Worm (Caenorhabditis elegans): ENCODE measurements around the gene Y47G7B.2.
A peak's percentile ranks its signal among the peaks of the same experiment; 100 is the strongest.

Y47G7B.2 gene

DNA sequence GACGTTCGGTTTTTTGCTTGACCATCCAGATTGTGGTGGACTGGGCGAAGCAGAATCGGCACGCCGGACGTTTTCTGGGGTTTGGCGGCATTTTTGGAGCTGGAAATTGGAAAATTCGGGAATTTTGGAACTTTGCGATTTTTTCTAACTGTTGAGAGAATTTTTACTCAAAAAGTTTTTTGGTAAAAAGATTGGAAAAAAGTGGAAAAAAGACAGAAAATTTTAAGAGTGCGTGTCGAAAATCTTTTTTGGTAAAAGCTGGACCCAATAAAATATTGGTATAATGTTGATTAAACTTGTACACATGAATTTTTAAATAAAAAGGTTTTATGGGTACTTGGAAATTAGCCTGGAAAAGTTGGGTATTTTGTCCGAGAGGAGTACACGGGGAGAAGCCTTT is 34.4 kb upstream of the Y47G7B.2 start, which contains the start of gene T05A8.7:
Gene T05A8.7 (minus strand): TSS at position 101 of the 400 bp plus-strand sequence.
- no peak for TF ChIP-seq ces-1 (GFP tag; optimal IDR thresholded peaks at IDR 0.05)
- no peak for TF ChIP-seq swsn-7 (tag; optimal IDR thresholded peaks at IDR 0.05)
- TF ChIP-seq ceh-88 (GFP tag; IDR thresholded peaks at IDR 0.05) = no peak
- TF ChIP-seq nhr-77 (tag; optimal IDR thresholded peaks at IDR 0.05) = no peak
- TF ChIP-seq ceh-8 (GFP tag; optimal IDR thresholded peaks at IDR 0.05) = no peak
- no peak for TF ChIP-seq nhr-76 (tag; optimal IDR thresholded peaks at IDR 0.05)

DNA sequence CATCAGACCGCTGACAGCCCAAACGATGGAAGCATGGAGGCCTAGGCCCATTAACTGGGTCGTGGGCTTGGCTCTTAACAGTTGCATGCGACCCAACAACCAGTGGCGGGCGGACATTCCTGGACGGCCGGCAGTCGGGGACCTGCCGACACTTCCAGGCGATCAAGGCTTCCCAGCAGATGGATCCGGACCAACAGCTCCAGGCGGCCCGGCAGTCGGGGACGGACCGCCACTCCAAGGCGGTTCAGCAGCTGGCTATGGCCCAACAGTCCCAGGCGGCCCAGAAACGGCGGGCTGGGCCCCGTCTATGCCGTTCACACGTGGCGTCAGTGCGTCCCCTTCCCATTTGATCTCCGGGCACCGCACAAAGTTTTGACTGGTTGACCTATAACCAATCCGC is 33.6 kb upstream of the Y47G7B.2 start:
- TF ChIP-seq unc-62 (GFP tag; optimal IDR thresholded peaks at IDR 0.05) = no peak
- TF ChIP-seq ceh-8 (GFP tag; optimal IDR thresholded peaks at IDR 0.05) = peak; percentile 21
- no peak for TF ChIP-seq lir-3 (tag; optimal IDR thresholded peaks at IDR 0.05; ENCODE audit: poor library complexity)

DNA sequence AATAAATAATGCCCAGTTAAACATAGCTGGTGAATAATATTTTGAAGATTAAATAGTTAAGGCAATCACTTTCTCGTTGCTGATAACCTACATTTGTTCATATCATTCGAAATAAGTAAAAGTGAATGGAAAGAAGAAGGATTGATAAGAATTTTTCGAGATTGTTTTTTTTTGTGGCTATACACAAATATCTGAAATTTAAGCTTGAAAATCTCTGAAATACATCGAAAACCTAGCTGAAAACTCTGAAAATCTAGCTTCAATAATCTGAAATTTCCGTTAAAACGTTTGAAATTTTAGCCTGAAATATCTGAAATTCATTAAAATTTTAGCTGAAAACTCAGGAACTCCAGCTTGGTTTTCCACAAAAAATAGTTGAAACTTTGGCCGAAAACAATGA is 31.8 kb upstream of the Y47G7B.2 start, which contains the start of gene T05A8.6:
Gene T05A8.6 (minus strand): TSS at position 101 of the 400 bp plus-strand sequence.
- TF ChIP-seq isw-1 (GFP tag; IDR thresholded peaks at IDR 0.05) = no peak

DNA sequence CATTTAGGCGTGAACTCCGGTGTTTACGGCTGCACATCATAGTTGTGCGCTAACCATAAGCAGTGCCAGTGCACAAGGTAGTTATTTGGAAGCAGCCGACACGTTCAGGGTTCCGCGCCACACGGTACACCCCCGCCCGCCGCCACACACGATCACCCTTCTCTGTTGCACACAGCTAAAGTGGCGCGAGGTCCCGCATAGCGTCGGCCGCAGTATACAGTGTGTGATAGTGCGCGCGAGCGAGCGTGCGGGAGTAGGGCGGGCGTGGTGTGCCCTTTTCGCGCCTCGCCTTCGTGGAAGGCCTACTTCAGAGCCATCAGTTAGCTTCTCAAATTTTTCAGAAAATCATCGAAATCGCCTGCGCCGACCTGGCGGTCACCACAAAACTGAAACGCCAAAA is 29.1 kb upstream of the Y47G7B.2 start:
- TF ChIP-seq tbx-2 (tag; optimal IDR thresholded peaks at IDR 0.05) (no peak), efl-1 (optimal IDR thresholded peaks at IDR 0.05) (no peak), efl-1 (GFP tag; optimal IDR thresholded peaks at IDR 0.05 in 1 of 2) (peak in 1 of 2 experiments; percentile 68), tlp-1 (tag; optimal IDR thresholded peaks at IDR 0.05) (no peak)

DNA sequence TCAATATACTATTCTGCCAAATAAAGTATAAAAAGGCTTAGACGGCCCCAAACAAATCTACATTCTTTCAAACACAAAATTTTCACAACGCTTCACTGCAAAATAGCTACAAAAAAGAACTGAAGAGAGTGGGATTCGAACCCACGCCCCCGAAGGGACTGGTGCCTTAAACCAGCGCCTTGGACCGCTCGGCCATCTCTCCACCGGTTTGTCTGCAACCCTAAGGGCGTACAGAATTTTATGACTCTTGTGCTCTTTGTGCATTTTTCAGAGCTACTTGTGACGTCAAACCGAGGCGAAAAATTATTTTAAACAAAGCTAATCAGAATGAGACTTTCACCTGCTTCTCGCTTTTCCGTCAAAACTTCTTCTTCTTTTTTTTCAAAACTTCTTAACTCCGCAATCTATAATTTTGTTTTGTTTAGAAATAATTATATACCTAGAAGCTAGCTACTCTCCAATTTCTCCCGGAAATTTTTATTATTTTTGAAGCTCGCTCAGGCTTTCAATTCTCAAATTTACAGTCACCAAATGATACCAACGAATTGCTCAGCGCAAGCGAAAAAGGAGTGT is 28.4 kb upstream of the Y47G7B.2 start, which contains the start of gene T05A8.8:
Gene T05A8.8 (plus strand): TSS at position 523 of the 573 bp plus-strand sequence.
- TF ChIP-seq mab-9 (GFP tag; IDR thresholded peaks at IDR 0.05) (no peak), efl-1 (optimal IDR thresholded peaks at IDR 0.05) (no peak), efl-1 (GFP tag; optimal IDR thresholded peaks at IDR 0.05 in 1 of 2) (peak in 1 of 2 experiments; percentile 60)

DNA sequence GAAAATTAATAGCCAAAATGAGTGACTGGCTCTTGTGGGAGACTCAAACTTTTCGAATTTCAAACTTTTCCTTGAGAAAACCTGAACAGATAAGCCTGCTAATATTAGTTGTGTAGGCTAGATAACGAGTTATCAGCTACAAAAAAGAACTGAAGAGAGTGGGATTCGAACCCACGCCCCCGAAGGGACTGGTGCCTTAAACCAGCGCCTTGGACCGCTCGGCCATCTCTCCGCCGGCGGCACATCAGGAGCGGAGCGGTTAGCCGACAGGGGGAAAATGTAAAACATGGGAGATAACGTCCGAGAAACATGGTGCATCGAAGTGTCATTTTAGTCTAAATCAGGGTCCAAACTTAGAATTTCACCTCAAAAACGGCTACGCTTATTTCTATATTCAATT is 27.8 kb upstream of the Y47G7B.2 start:
- TF ChIP-seq efl-1 (optimal IDR thresholded peaks at IDR 0.05) = no peak
- peak in 1 of 2 experiments; percentile 24 for TF ChIP-seq efl-1 (GFP tag; optimal IDR thresholded peaks at IDR 0.05 in 1 of 2)
- no peak for TF ChIP-seq xbp-1 (tag; optimal IDR thresholded peaks at IDR 0.05)
- TF ChIP-seq rnt-1 (tag; optimal IDR thresholded peaks at IDR 0.05) = peak; percentile 0

DNA sequence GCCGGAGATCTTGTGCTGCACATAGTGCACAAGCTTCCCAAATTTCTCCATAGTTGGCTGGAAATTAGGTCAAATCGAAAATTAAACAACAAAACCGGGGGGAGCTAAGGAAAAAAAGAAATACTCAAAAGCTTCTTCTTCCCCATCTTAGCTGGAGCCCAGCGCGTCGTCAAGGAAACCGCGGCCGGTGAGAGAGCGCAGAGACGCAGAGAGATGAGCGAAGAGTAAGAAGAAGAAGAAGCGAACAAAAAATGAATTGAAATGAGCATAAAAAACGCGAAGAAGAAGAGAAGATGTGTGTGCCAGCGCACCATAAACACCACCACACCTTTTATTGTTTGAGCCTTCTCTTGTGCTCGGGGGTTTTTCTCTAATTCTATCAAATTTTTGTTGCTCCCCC is 27.4 kb upstream of the Y47G7B.2 start, which contains the start of gene wdr-31:
Gene wdr-31 (minus strand): TSS at position 101 of the 400 bp plus-strand sequence.
- TF ChIP-seq fkh-8 (tag; optimal IDR thresholded peaks at IDR 0.05) (peak; percentile 39), mab-9 (GFP tag; IDR thresholded peaks at IDR 0.05) (no peak)

DNA sequence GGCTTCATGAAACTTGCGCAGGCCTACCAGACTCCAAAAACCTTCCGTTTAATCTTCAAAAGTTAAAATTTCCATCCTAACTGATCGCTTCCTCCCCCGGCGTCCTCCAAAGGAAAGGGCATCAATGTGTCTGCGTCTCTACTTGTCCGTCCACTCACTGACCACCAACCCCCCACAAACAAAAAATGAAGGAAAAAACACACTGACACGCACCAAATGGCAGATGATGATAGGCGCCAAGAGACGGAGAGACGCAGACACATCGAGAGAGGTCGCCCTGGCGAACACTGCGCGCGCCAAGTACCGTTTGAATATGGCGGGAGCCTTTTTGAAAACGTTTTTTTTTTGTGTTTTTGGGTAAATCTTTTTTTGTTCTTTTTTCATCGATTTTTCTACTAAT is 26.9 kb upstream of the Y47G7B.2 start:
- TF ChIP-seq ceh-82 (tag; optimal IDR thresholded peaks at IDR 0.05) (peak in 1 of 3 experiments; percentile 61), efl-1 (optimal IDR thresholded peaks at IDR 0.05) (peak; percentile 40 to 44), efl-1 (GFP tag; optimal IDR thresholded peaks at IDR 0.05 in 1 of 2) (peak; percentile 0 to 93), nhr-11 (tag; optimal IDR thresholded peaks at IDR 0.05) (no peak), lin-14 (GFP tag; optimal IDR thresholded peaks at IDR 0.05) (peak; percentile 88), lin-35 (GFP tag; optimal IDR thresholded peaks at IDR 0.05) (peak in 1 of 2 experiments; percentile 4), fkh-8 (tag; optimal IDR thresholded peaks at IDR 0.05) (peak; percentile 5), rnt-1 (tag; optimal IDR thresholded peaks at IDR 0.05) (peak; percentile 51), unc-86 (tag; optimal IDR thresholded peaks at IDR 0.05) (no peak), nhr-237 (tag; optimal IDR thresholded peaks at IDR 0.05) (no peak), nhr-47 (tag; optimal IDR thresholded peaks at IDR 0.05) (peak; percentile 19), nhr-20 (tag; optimal IDR thresholded peaks at IDR 0.05) (no peak), ets-5 (GFP tag; IDR thresholded peaks at IDR 0.05) (no peak), grh-1 (GFP tag; IDR thresholded peaks at IDR 0.05) (no peak), nhr-76 (tag; optimal IDR thresholded peaks at IDR 0.05) (no peak), pax-3 (tag; optimal IDR thresholded peaks at IDR 0.05) (no peak), mep-1 (tag; optimal IDR thresholded peaks at IDR 0.05) (peak; percentile 22), dpl-1 (GFP tag; optimal IDR thresholded peaks at IDR 0.05) (peak in 2 of 3 experiments; percentile 12 to 21), nhr-85 (tag) (peak; percentile 53), aha-1 (tag; optimal IDR thresholded peaks at IDR 0.05) (no peak), snpc-4 (tag; optimal IDR thresholded peaks at IDR 0.05) (no peak), pag-3 (tag; optimal IDR thresholded peaks at IDR 0.05; ENCODE audit: borderline replicate concordance, insufficient read depth) (no peak), swsn-7 (tag; optimal IDR thresholded peaks at IDR 0.05) (peak; percentile 7), lsy-2 (tag; optimal IDR thresholded peaks at IDR 0.05) (peak in 1 of 2 experiments; percentile 38), Y116A8C.19 (tag; optimal IDR thresholded peaks at IDR 0.05; ENCODE audit: borderline replicate concordance) (no peak)
